Worm (Caenorhabditis elegans) whole organism, L4 larva: ENCODE data around the gene F52D2.6.

Experiments used
- F10B5.3 ChIP-seq: sonication (generic microtip); optimal IDR thresholded peaks from 2 replicates; lab custom pipeline; 2016; ENCODE audit warnings: mild to moderate bottlenecking, missing genetic modification characterization, missing compliant biosample characterization
- F37D6.2 ChIP-seq: sonication (generic microtip); optimal IDR thresholded peaks from 2 replicates; lab custom pipeline; 2016; ENCODE audit warnings: mild to moderate bottlenecking, missing genetic modification characterization, missing compliant biosample characterization
- F44E2.7 ChIP-seq: fragments of 200-800 bp; sonication (Bioruptor generic); IDR thresholded peaks from 2 replicates; pipeline ENCODE4 v2.1.2; 2022; ENCODE audit warnings: missing genetic modification characterization, missing compliant biosample characterization
- F49E8.2 ChIP-seq: sonication (generic microtip); optimal IDR thresholded peaks from 2 replicates; lab custom pipeline; 2016; ENCODE audit warnings: missing compliant biosample characterization, mild to moderate bottlenecking, missing genetic modification characterization, borderline replicate concordance
- Y105C5A.15 ChIP-seq: fragments of 200-800 bp; sonication (Bioruptor generic); IDR thresholded peaks from 2 replicates; pipeline ENCODE4 v1.3.6; 2022; ENCODE audit warnings: missing genetic modification characterization, missing compliant biosample characterization
- ZK337.2 ChIP-seq: fragments of 200-800 bp; sonication (Bioruptor generic); IDR thresholded peaks from 2 replicates; pipeline ENCODE4 v1.3.6; 2022; ENCODE audit warnings: missing genetic modification reagents, missing genetic modification characterization, missing compliant biosample characterization
- aha-1 ChIP-seq: fragments of 150-350 bp; peaks from one replicate; lab custom pipeline; 2014; ENCODE audit warnings: missing biosample characterization, missing genetic modification characterization
- aly-2 ChIP-seq: sonication (generic microtip); optimal IDR thresholded peaks from 2 replicates; lab custom pipeline; 2018; ENCODE audit warnings: missing biosample characterization, missing genetic modification characterization
- ama-1 ChIP-seq: fragments of 150-350 bp; optimal IDR thresholded peaks from 2 replicates; lab custom pipeline; 2014; ENCODE audit warnings: inconsistent platforms, mixed read lengths
- arid-1 ChIP-seq: fragments of 200-800 bp; sonication (Bioruptor generic); conservative IDR thresholded peaks from 2 replicates; pipeline ENCODE4 v1.3.6; 2022; ENCODE audit warnings: missing genetic modification reagents, missing genetic modification characterization, missing compliant biosample characterization
- attf-4 ChIP-seq: sonication (generic microtip); optimal IDR thresholded peaks from 3 replicates; lab custom pipeline; 2017; ENCODE audit warnings: missing biosample characterization, missing genetic modification characterization
- ceh-20 ChIP-seq: fragments of 200-800 bp; sonication (Bioruptor generic); IDR thresholded peaks from 2 replicates; pipeline ENCODE4 v1.3.6; 2022; ENCODE audit warnings: missing genetic modification reagents, missing genetic modification characterization, missing compliant biosample characterization
- ceh-28 ChIP-seq: fragments of 150-350 bp; optimal IDR thresholded peaks from 2 replicates; lab custom pipeline; 2014; ENCODE audit warnings: missing biosample characterization, missing genetic modification reagents, missing genetic modification characterization
- ceh-44 ChIP-seq: fragments of 200-800 bp; sonication (Bioruptor generic); IDR thresholded peaks from 2 replicates; pipeline ENCODE4 v1.3.6; 2022; ENCODE audit warnings: missing genetic modification reagents, missing genetic modification characterization, missing compliant biosample characterization
- ceh-82 ChIP-seq: sonication (generic microtip); optimal IDR thresholded peaks from 2 replicates; lab custom pipeline; 2017; ENCODE audit warnings: missing biosample characterization, missing genetic modification characterization
- ces-1 ChIP-seq: fragments of 150-350 bp; sonication (generic microtip); optimal IDR thresholded peaks from 4 replicates; lab custom pipeline; 2014; ENCODE audit warnings: missing biosample characterization, missing genetic modification reagents, missing genetic modification characterization
- duxl-1 ChIP-seq: sonication (generic microtip); optimal IDR thresholded peaks from 2 replicates; lab custom pipeline; 2016; ENCODE audit warnings: mild to moderate bottlenecking, missing genetic modification characterization, moderate library complexity, missing compliant biosample characterization; ENCODE audit not compliant: poor library complexity
- dve-1 ChIP-seq: sonication (generic microtip); optimal IDR thresholded peaks from 2 replicates; lab custom pipeline; 2017; ENCODE audit warnings: antibody characterized with exemption, mild to moderate bottlenecking, missing genetic modification characterization, missing compliant biosample characterization; ENCODE audit not compliant: insufficient read depth
- egl-43 ChIP-seq: fragments of 200-800 bp; sonication (Bioruptor generic); IDR thresholded peaks from 2 replicates; pipeline ENCODE4 v1.3.6; 2022; ENCODE audit warnings: missing genetic modification reagents, missing genetic modification characterization, missing compliant biosample characterization
- fkh-10 ChIP-seq: fragments of 150-350 bp; optimal IDR thresholded peaks from 2 replicates; lab custom pipeline; 2014; ENCODE audit warnings: missing biosample characterization, missing genetic modification reagents, missing genetic modification characterization
- hif-1 ChIP-seq, 2 experiments: sonication (generic microtip); optimal IDR thresholded peaks; 2 replicates each; lab custom pipeline; 2016 to 2017; ENCODE audit warnings: missing compliant biosample characterization in 2 of 2, missing genetic modification characterization in 2 of 2, missing genetic modification reagents in 2 of 2, missing genotype in 2 of 2, mild to moderate bottlenecking in 1 of 2
- lim-7 ChIP-seq: fragments of 200-800 bp; sonication (Bioruptor generic); IDR thresholded peaks from 2 replicates; pipeline ENCODE4 v1.3.6; 2022; ENCODE audit warnings: missing genetic modification characterization, missing compliant biosample characterization
- lin-13 ChIP-seq: fragments of 150-350 bp; optimal IDR thresholded peaks from 2 replicates; lab custom pipeline; 2014; ENCODE audit warnings: missing biosample characterization, missing genetic modification reagents, missing genetic modification characterization
- lin-15B ChIP-seq: fragments of 150-350 bp; sonication (generic microtip); optimal IDR thresholded peaks from 3 replicates; lab custom pipeline; 2014; ENCODE audit warnings: missing biosample characterization, missing genetic modification characterization
- lin-29 ChIP-seq: fragments of 200-800 bp; sonication (Bioruptor generic); IDR thresholded peaks from 2 replicates; pipeline ENCODE4 v1.3.6; 2022; ENCODE audit warnings: missing genetic modification reagents, missing genetic modification characterization, missing compliant biosample characterization
- lin-39 ChIP-seq: fragments of 150-350 bp; optimal IDR thresholded peaks from 2 replicates; lab custom pipeline; 2014; ENCODE audit warnings: missing biosample characterization, missing genetic modification reagents, missing genetic modification characterization
- mdl-1 ChIP-seq, 2 experiments: fragments of 150-350 bp in 1 of 2; sonication (generic microtip) in 1 of 2; optimal IDR thresholded peaks; 2 replicates each; lab custom pipeline; 2014 to 2017; ENCODE audit warnings: missing biosample characterization in 2 of 2, missing genetic modification characterization in 2 of 2
- mdt-29 ChIP-seq: fragments of 200-800 bp; sonication (Bioruptor generic); IDR thresholded peaks from 2 replicates; pipeline ENCODE4 v1.3.6; 2022; ENCODE audit warnings: missing genetic modification reagents, missing genetic modification characterization, missing compliant biosample characterization
- mep-1 ChIP-seq: fragments of 150-350 bp; sonication (generic microtip); optimal IDR thresholded peaks from 3 replicates; lab custom pipeline; 2014; ENCODE audit warnings: missing biosample characterization, missing genetic modification characterization
- mes-2 ChIP-seq: sonication (generic microtip); optimal IDR thresholded peaks from 2 replicates; lab custom pipeline; 2016; ENCODE audit warnings: missing genotype, mild to moderate bottlenecking, missing genetic modification characterization, missing compliant biosample characterization; ENCODE audit not compliant: poor library complexity, severe bottlenecking
- nhr-102 ChIP-seq: sonication (generic microtip); optimal IDR thresholded peaks from 2 replicates; lab custom pipeline; 2016; ENCODE audit warnings: mild to moderate bottlenecking, missing genetic modification characterization, moderate library complexity, missing compliant biosample characterization
- nhr-11 ChIP-seq: fragments of 150-350 bp; optimal IDR thresholded peaks from 2 replicates; lab custom pipeline; 2014; ENCODE audit warnings: missing biosample characterization, missing genetic modification characterization
- nhr-237 ChIP-seq: sonication (generic microtip); optimal IDR thresholded peaks from 2 replicates; lab custom pipeline; 2017; ENCODE audit warnings: missing biosample characterization, missing genetic modification characterization
- nhr-41 ChIP-seq: fragments of 200-800 bp; sonication (Bioruptor generic); IDR thresholded peaks from 2 replicates; pipeline ENCODE4 v1.3.6; 2022; ENCODE audit warnings: missing genetic modification reagents, missing genetic modification characterization, missing compliant biosample characterization
- nhr-76 ChIP-seq: fragments of 150-350 bp; optimal IDR thresholded peaks from 2 replicates; lab custom pipeline; 2014; ENCODE audit warnings: missing biosample characterization, missing genetic modification characterization
- pha-4 ChIP-seq, 2 experiments: fragments of 150-350 bp in 1 of 2; fragments of 200-800 bp in 1 of 2; sonication (Bioruptor generic) in 1 of 2; IDR thresholded peaks in 1 of 2; optimal IDR thresholded peaks in 1 of 2; 2 replicates each; pipeline versions ENCODE4 v1.3.6 to Lab custom; 2014 to 2022; ENCODE audit warnings: missing genetic modification characterization in 2 of 2, missing genetic modification reagents in 2 of 2, missing biosample characterization in 1 of 2, missing compliant biosample characterization in 1 of 2
- rbr-2 ChIP-seq: sonication (generic microtip); optimal IDR thresholded peaks from 2 replicates; lab custom pipeline; 2016; ENCODE audit warnings: missing genotype, missing genetic modification characterization, missing compliant biosample characterization
- saeg-2 ChIP-seq: fragments of 200-800 bp; sonication (Bioruptor generic); IDR thresholded peaks from 2 replicates; pipeline ENCODE4 v1.3.6; 2022; ENCODE audit warnings: missing genetic modification reagents, missing genetic modification characterization, missing compliant biosample characterization
- set-16 ChIP-seq: fragments of 200-800 bp; sonication (Bioruptor generic); IDR thresholded peaks from 2 replicates; pipeline ENCODE4 v1.3.6; 2022; ENCODE audit warnings: missing genetic modification reagents, missing genetic modification characterization, missing compliant biosample characterization
- skn-1 ChIP-seq: fragments of 150-350 bp; optimal IDR thresholded peaks from 2 replicates; lab custom pipeline; 2014; ENCODE audit warnings: missing biosample characterization, missing genetic modification characterization
- snpc-1.2 ChIP-seq: fragments of 200-800 bp; sonication (Bioruptor generic); IDR thresholded peaks from 2 replicates; pipeline ENCODE4 v1.3.6; 2022; ENCODE audit warnings: missing genetic modification reagents, missing genetic modification characterization, missing compliant biosample characterization
- tra-1 ChIP-seq: fragments of 200-800 bp; sonication (Bioruptor generic); IDR thresholded peaks from 2 replicates; pipeline ENCODE4 v1.3.6; 2022; ENCODE audit warnings: missing genetic modification reagents, missing genetic modification characterization, missing compliant biosample characterization
- unc-62 ChIP-seq, 3 experiments: fragments of 150-350 bp in 1 of 3; sonication (generic microtip); optimal IDR thresholded peaks in 2 of 3; peaks in 1 of 3; 1 replicate in 1 of 3; 2 replicates in 2 of 3; lab custom pipeline; 2014 to 2017; ENCODE audit warnings: missing biosample characterization in 3 of 3, missing genetic modification characterization in 3 of 3, missing genetic modification reagents in 3 of 3, missing genotype in 1 of 3
- zag-1 ChIP-seq: fragments of 150-350 bp; optimal IDR thresholded peaks from 2 replicates; lab custom pipeline; 2014; ENCODE audit warnings: missing biosample characterization, missing genetic modification characterization
- zfp-2 ChIP-seq: sonication (generic microtip); optimal IDR thresholded peaks from 2 replicates; lab custom pipeline; 2016; ENCODE audit warnings: mild to moderate bottlenecking, missing genetic modification characterization, missing compliant biosample characterization
- zip-11 ChIP-seq: fragments of 200-800 bp; sonication (Bioruptor generic); IDR thresholded peaks from 2 replicates; pipeline ENCODE4 v1.3.6; 2022; ENCODE audit warnings: missing genetic modification characterization, missing compliant biosample characterization
- zip-2 ChIP-seq: fragments of 150-350 bp; optimal IDR thresholded peaks from 2 replicates; lab custom pipeline; 2014; ENCODE audit warnings: missing biosample characterization, missing genetic modification characterization
- ztf-7 ChIP-seq: fragments of 150-350 bp; optimal IDR thresholded peaks from 2 replicates; lab custom pipeline; 2014; ENCODE audit warnings: missing biosample characterization, missing genetic modification characterization

F52D2.6 gene

DNA sequence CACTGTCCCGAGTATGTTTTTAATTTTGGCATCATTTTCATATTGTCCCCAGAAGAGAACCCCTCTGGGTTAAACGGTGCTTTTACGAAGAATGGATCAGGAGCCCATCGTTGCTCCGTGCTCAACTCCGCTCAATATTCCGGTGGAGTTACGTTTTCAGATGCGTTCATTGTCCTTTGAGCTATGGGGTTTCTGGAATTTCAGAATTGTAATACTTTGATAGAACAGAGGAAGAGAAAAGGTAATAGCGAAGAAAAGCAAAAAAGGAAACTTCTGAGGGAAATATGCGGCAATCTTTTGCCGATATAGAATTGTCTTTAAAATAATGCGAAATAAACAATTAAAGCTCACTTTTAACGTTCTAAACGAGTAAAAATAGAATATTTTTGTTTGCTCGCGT lies 22.1 kb downstream of the F52D2.6 start, which contains the start of gene Y40A1A.3:
Y40A1A.3 (minus strand) TSS at position 101 of the 400 bp plus-strand sequence.
- TF ChIP-seq ceh-20 (no peak), nhr-102 (tag; lab: Kevin White, UChicago) (no peak), F10B5.3 (tag; lab: Kevin White, UChicago) (no peak), nhr-41 (GFP tag; lab: Robert Waterston, UW) (no peak), zip-11 (no peak), aly-2 (tag; lab: Kevin White, UChicago) (no peak), pha-4 (GFP tag; IDR thresholded peaks at IDR 0.05; lab: Robert Waterston, UW) (no peak), pha-4 (tag; optimal IDR thresholded peaks at IDR 0.05; lab: Kevin White, UChicago) (no peak), lin-15B (no peak), egl-43 (GFP tag; lab: Robert Waterston, UW) (no peak), hif-1 (tag; optimal IDR thresholded peaks at IDR 0.05; lab: Kevin White, UChicago) (no peak), ZK337.2 (no peak), nhr-76 (no peak), zag-1 (tag; lab: Kevin White, UChicago) (no peak), Y105C5A.15 (GFP tag; lab: Robert Waterston, UW) (no peak), F44E2.7 (no peak)

ce11 chrX:1998825-1999224 lies 23.0 kb downstream of the F52D2.6 start:
- TF ChIP-seq ceh-28 (no peak), ztf-7 (tag; lab: Kevin White, UChicago) (no peak), pha-4 (GFP tag; IDR thresholded peaks at IDR 0.05; lab: Robert Waterston, UW) (no peak), pha-4 (tag; optimal IDR thresholded peaks at IDR 0.05; lab: Kevin White, UChicago) (no peak), lin-39 (tag; lab: Kevin White, UChicago) (no peak), snpc-1.2 (GFP tag; lab: Robert Waterston, UW) (peak; percentile 71), lim-7 (peak; percentile 33; the same call in 1 of the 2 replicates), mep-1 (tag; lab: Kevin White, UChicago) (no peak), tra-1 (no peak), zfp-2 (tag; lab: Kevin White, UChicago) (no peak), ces-1 (GFP tag; lab: Kevin White, UChicago) (no peak), duxl-1 (tag; lab: Kevin White, UChicago) (no peak), attf-4 (tag; lab: Kevin White, UChicago) (no peak), mes-2 (tag; lab: Kevin White, UChicago) (no peak), fkh-10 (no peak), zip-11 (no peak), zip-2 (tag; lab: Kevin White, UChicago) (no peak), egl-43 (GFP tag; lab: Robert Waterston, UW) (peak; percentile 63; the same call in 1 of the 2 replicates), lin-29 (no peak), F37D6.2 (tag; lab: Kevin White, UChicago) (no peak), set-16 (GFP tag; lab: Robert Waterston, UW) (no peak), aly-2 (tag; lab: Kevin White, UChicago) (no peak), unc-62 (GFP tag; optimal IDR thresholded peaks at IDR 0.05 in 1 of 2; lab: Kevin White, UChicago) (peak in 1 of 2 experiments; percentile 65), unc-62 (tag; optimal IDR thresholded peaks at IDR 0.05; lab: Kevin White, UChicago) (no peak), F49E8.2 (tag; lab: Kevin White, UChicago) (no peak), dve-1 (tag; lab: Kevin White, UChicago) (no peak), ceh-44 (GFP tag; lab: Robert Waterston, UW) (no peak), nhr-11 (tag; lab: Kevin White, UChicago) (no peak), lin-15B (no peak), rbr-2 (tag; lab: Kevin White, UChicago) (no peak), saeg-2 (GFP tag; lab: Robert Waterston, UW) (no peak), ceh-82 (tag; lab: Kevin White, UChicago) (no peak), lin-13 (no peak), nhr-237 (no peak), aha-1 (tag; lab: Kevin White, UChicago) (peak; percentile 35), mdl-1 (tag; optimal IDR thresholded peaks at IDR 0.05; lab: Kevin White, UChicago) (no peak), skn-1 (no peak), zag-1 (tag; lab: Kevin White, UChicago) (no peak), ama-1 (lab: Kevin White, UChicago) (no peak), arid-1 (no peak), mdt-29 (no peak), F10B5.3 (tag; lab: Kevin White, UChicago) (no peak)
